Worm (Caenorhabditis elegans): ENCODE data around the gene F08B12.11.
A peak's percentile ranks its signal among the peaks of the same experiment; 100 is the strongest.

DNA sequence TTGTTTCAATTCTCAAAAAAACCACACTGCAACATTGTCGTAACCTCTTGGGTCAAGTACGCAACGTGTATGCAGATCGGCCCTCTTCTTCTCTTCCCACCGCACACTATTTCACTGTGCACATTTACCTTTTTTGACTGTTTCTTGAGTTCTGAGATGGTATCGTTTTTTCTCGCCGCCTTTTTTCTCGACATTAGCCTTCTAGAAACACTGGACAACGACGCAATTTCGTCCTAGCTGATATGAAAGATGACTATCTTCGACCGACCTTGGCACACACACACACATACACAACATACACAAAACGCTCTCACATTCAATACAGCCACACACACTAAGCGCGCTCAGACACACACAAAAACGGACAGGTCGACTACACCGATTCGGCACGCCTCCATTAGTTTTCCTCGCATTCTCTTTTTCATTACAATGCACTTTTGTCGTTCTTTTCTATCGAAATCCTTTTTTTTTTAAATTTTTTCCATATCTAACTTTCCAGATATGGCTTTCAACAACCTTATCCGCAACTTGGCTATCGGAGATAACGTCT is 45.4 kb upstream of the F08B12.11 start, which contains the start of gene aco-1:
- no peak for TF ChIP-seq skn-1 (tag; optimal IDR thresholded peaks at IDR 0.05)
- TF ChIP-seq unc-39 (tag; optimal IDR thresholded peaks at IDR 0.05): no peak
- no peak for TF ChIP-seq nhr-11 (tag; optimal IDR thresholded peaks at IDR 0.05)
- TF ChIP-seq zag-1 (tag; optimal IDR thresholded peaks at IDR 0.05): no peak
- TF ChIP-seq nhr-23 (tag; optimal IDR thresholded peaks at IDR 0.05): peak; percentile 58
- TF ChIP-seq ceh-9 (tag; optimal IDR thresholded peaks at IDR 0.05): no peak
- TF ChIP-seq nhr-77 (tag; optimal IDR thresholded peaks at IDR 0.05): no peak
- TF ChIP-seq egl-5 (tag; optimal IDR thresholded peaks at IDR 0.05): no peak
